Worm (Caenorhabditis elegans) whole organism, L1 larva: ENCODE data around the gene cyb-2.1.

Source experiments
- alr-1 ChIP-seq: fragments of 200-800 bp; sonication (Bioruptor generic); optimal IDR thresholded peaks from 2 replicates; lab custom pipeline; 2018; ENCODE audit warnings: borderline replicate concordance, mild to moderate bottlenecking, missing genetic modification characterization, missing compliant biosample characterization
- aly-2 ChIP-seq: fragments of 150-350 bp; optimal IDR thresholded peaks from 2 replicates; lab custom pipeline; 2014; ENCODE audit warnings: missing biosample characterization, missing genetic modification characterization
- ceh-8 ChIP-seq: fragments of 200-800 bp; sonication (Bioruptor generic); optimal IDR thresholded peaks from 2 replicates; lab custom pipeline; 2018; ENCODE audit warnings: mild to moderate bottlenecking, missing genetic modification characterization, moderate library complexity, missing compliant biosample characterization
- jun-1 ChIP-seq: fragments of 150-350 bp; optimal IDR thresholded peaks from 2 replicates; lab custom pipeline; 2014; ENCODE audit warnings: missing biosample characterization, missing genetic modification reagents, missing genetic modification characterization
- lin-35 ChIP-seq, 2 experiments: fragments of 150-350 bp; optimal IDR thresholded peaks; 2 replicates each; lab custom pipeline; 2014; ENCODE audit warnings: missing biosample characterization in 2 of 2, missing genetic modification characterization in 2 of 2, missing genetic modification reagents in 2 of 2
- mef-2 ChIP-seq: fragments of 150-350 bp; optimal IDR thresholded peaks from 2 replicates; lab custom pipeline; 2014; ENCODE audit warnings: missing biosample characterization, missing genetic modification characterization
- nhr-28 ChIP-seq: fragments of 150-350 bp; optimal IDR thresholded peaks from 2 replicates; lab custom pipeline; 2014; ENCODE audit warnings: missing biosample characterization, missing genetic modification characterization
- nhr-77 ChIP-seq: fragments of 150-350 bp; optimal IDR thresholded peaks from 2 replicates; lab custom pipeline; 2014; ENCODE audit warnings: missing biosample characterization, missing genetic modification characterization
- sox-4 ChIP-seq: sonication (generic microtip); optimal IDR thresholded peaks from 2 replicates; lab custom pipeline; 2016; ENCODE audit warnings: missing genetic modification characterization, missing compliant biosample characterization
- tbx-2 ChIP-seq: sonication (generic microtip); optimal IDR thresholded peaks from 2 replicates; lab custom pipeline; 2016; ENCODE audit warnings: missing genetic modification characterization, missing compliant biosample characterization
- unc-86 ChIP-seq: sonication (generic microtip); optimal IDR thresholded peaks from 2 replicates; lab custom pipeline; 2016; ENCODE audit warnings: missing genetic modification characterization, missing compliant biosample characterization
- zag-1 ChIP-seq: fragments of 150-350 bp; optimal IDR thresholded peaks from 2 replicates; lab custom pipeline; 2014; ENCODE audit warnings: missing biosample characterization, missing genetic modification characterization

DNA sequence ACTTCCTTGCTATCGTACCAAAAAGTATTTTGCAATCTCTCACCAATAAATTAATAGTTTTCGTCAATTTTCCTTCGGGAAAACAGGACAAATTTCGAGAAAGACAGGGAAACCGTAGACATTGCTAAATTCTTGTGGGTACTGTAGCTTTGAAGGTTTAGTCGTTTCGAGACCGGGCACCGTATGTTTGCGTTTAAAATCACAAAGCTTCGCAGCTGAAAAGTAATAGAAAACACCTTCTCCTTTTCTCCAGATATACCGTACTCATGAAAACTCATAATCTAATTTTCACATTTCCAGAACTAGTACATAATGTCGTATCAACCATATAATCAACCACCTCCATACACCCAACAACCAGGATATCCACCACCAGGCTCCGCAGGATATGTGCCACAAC is 23.2 kb downstream of the cyb-2.1 start, which contains the start of gene F13H10.6:
- TF ChIP-seq alr-1: no peak
- no peak for TF ChIP-seq ceh-8
- TF ChIP-seq sox-4 (tag; lab: Kevin White, UChicago): no peak
- no peak for TF ChIP-seq unc-86 (tag; lab: Kevin White, UChicago)
- no peak for TF ChIP-seq tbx-2 (tag; lab: Kevin White, UChicago)
- TF ChIP-seq zag-1 (tag; lab: Kevin White, UChicago): no peak
- no peak for TF ChIP-seq jun-1 (tag; lab: Kevin White, UChicago)
- no peak for TF ChIP-seq aly-2 (tag; lab: Kevin White, UChicago)
- no peak for TF ChIP-seq nhr-77 (tag; lab: Kevin White, UChicago)
- TF ChIP-seq nhr-28 (tag; lab: Kevin White, UChicago): no peak
- no peak for TF ChIP-seq lin-35 (GFP tag; optimal IDR thresholded peaks at IDR 0.05; lab: Kevin White, UChicago)
- TF ChIP-seq mef-2 (tag; lab: Kevin White, UChicago): no peak
